Fruit fly (Drosophila melanogaster) whole organism, embryonic: Measurements from ENCODE around the gene CG3862.

Experiments
- Awh ChIP-seq: fragments of 200-800 bp; sonication (Bioruptor generic); IDR thresholded peaks from 2 replicates; pipeline ENCODE4, ENCODE4 v1.3.6; 2022; ENCODE audit warnings: missing biosample characterization, missing genetic modification characterization
- Bgb ChIP-seq: fragments of 200-800 bp; sonication (Bioruptor generic); IDR thresholded peaks from 2 replicates; pipeline ENCODE4 v1.3.6; 2022; ENCODE audit warnings: missing biosample characterization, missing genetic modification characterization; ENCODE audit not compliant: partially characterized antibody
- CG10147 ChIP-seq: fragments of 200-800 bp; sonication (Bioruptor generic); optimal IDR thresholded peaks from 2 replicates; lab custom pipeline; 2019; ENCODE audit warnings: missing biosample characterization, mild to moderate bottlenecking, missing genetic modification characterization, moderate library complexity
- CG1024 ChIP-seq: fragments of 200-800 bp; sonication (Bioruptor generic); IDR thresholded peaks from 2 replicates; pipeline ENCODE4 v1.3.6; 2022; ENCODE audit warnings: missing biosample characterization, missing genetic modification characterization
- CG11695 ChIP-seq: fragments of 200-800 bp; sonication (Bioruptor generic); IDR thresholded peaks from 3 replicates; pipeline ENCODE4 v1.3.6; 2022; ENCODE audit warnings: missing biosample characterization, missing genetic modification characterization
- CG15073 ChIP-seq: fragments of 200-800 bp; sonication (Bioruptor generic); optimal IDR thresholded peaks from 2 replicates; lab custom pipeline; 2016; ENCODE audit warnings: missing biosample characterization, missing genetic modification characterization
- CG1602 ChIP-seq: fragments of 200-800 bp; sonication (Bioruptor generic); optimal IDR thresholded peaks from 3 replicates; lab custom pipeline; 2016; ENCODE audit warnings: missing biosample characterization, missing genetic modification characterization
- CG1792 ChIP-seq: fragments of 200-800 bp; sonication (Bioruptor generic); optimal IDR thresholded peaks from 2 replicates; lab custom pipeline; 2016; ENCODE audit warnings: missing biosample characterization, missing genetic modification characterization
- CG32767 ChIP-seq: fragments of 200-800 bp; sonication (Bioruptor generic); IDR thresholded peaks from 2 replicates; pipeline ENCODE4 v1.3.6; 2022; ENCODE audit warnings: missing biosample characterization, missing genetic modification characterization
- CG33213 ChIP-seq: fragments of 200-800 bp; sonication (Bioruptor generic); optimal IDR thresholded peaks from 3 replicates; lab custom pipeline; 2016; ENCODE audit warnings: missing biosample characterization, missing genetic modification characterization
- CG6791 ChIP-seq: fragments of 200-800 bp; sonication (Bioruptor generic); IDR thresholded peaks from 3 replicates; pipeline ENCODE4 v1.3.6; 2022; ENCODE audit warnings: missing biosample characterization, missing genetic modification characterization; ENCODE audit not compliant: partially characterized antibody
- CG7987 ChIP-seq: fragments of 200-800 bp; sonication (Bioruptor generic); optimal IDR thresholded peaks from 2 replicates; lab custom pipeline; 2018; ENCODE audit warnings: missing biosample characterization, mild to moderate bottlenecking, missing genetic modification characterization, moderate library complexity
- CG8089 ChIP-seq: fragments of 200-800 bp; sonication (Bioruptor generic); optimal IDR thresholded peaks from 3 replicates; lab custom pipeline; 2016; ENCODE audit warnings: missing biosample characterization, missing genetic modification characterization
- CG8944 ChIP-seq: fragments of 200-800 bp; sonication (Bioruptor generic); optimal IDR thresholded peaks from 3 replicates; lab custom pipeline; 2016; ENCODE audit warnings: missing biosample characterization, missing genetic modification characterization
- CG9727 ChIP-seq: fragments of 200-800 bp; sonication (Bioruptor generic); optimal IDR thresholded peaks from 3 replicates; lab custom pipeline; 2017; ENCODE audit warnings: missing biosample characterization, mild to moderate bottlenecking, missing genetic modification characterization
- CrebB ChIP-seq: fragments of 200-800 bp; sonication (Bioruptor generic); optimal IDR thresholded peaks from 3 replicates; lab custom pipeline; 2018; ENCODE audit warnings: missing biosample characterization, mild to moderate bottlenecking, missing genetic modification characterization
- Drgx ChIP-seq: fragments of 200-800 bp; sonication (Bioruptor generic); IDR thresholded peaks from 2 replicates; pipeline ENCODE4 v1.3.6; 2022; ENCODE audit warnings: missing biosample characterization, missing genetic modification characterization
- HLH4C ChIP-seq: fragments of 200-800 bp; sonication (Bioruptor generic); IDR thresholded peaks from 3 replicates; pipeline ENCODE4 v1.3.6; 2022; ENCODE audit warnings: missing biosample characterization, missing genetic modification characterization; ENCODE audit not compliant: partially characterized antibody
- Hr51 ChIP-seq, 2 experiments: fragments of 200-800 bp; sonication (Bioruptor generic); optimal IDR thresholded peaks; 2 replicates in 1 of 2; 3 replicates in 1 of 2; lab custom pipeline; 2016 to 2018; ENCODE audit warnings: missing biosample characterization in 2 of 2, missing genetic modification characterization in 2 of 2, mild to moderate bottlenecking in 1 of 2, moderate library complexity in 1 of 2
- Jarid2 ChIP-seq: fragments of 200-800 bp; sonication (Bioruptor generic); optimal IDR thresholded peaks from 3 replicates; lab custom pipeline; 2017; ENCODE audit warnings: mild to moderate bottlenecking, missing biosample characterization, missing genetic modification reagents, missing genetic modification characterization
- Kr ChIP-seq: fragments of 200-800 bp; sonication (Bioruptor generic); optimal IDR thresholded peaks from 2 replicates; lab custom pipeline; 2017; ENCODE audit warnings: missing biosample characterization, mild to moderate bottlenecking, missing genetic modification characterization
- Mrtf ChIP-seq: fragments of 200-800 bp; sonication (Bioruptor generic); IDR thresholded peaks from 3 replicates; pipeline ENCODE4 v1.3.6; 2022; ENCODE audit warnings: missing biosample characterization, missing genetic modification characterization
- Nf-YB ChIP-seq: fragments of 200-800 bp; sonication (Bioruptor generic); optimal IDR thresholded peaks from 3 replicates; lab custom pipeline; 2019; ENCODE audit warnings: missing biosample characterization, mild to moderate bottlenecking, missing genetic modification characterization, moderate library complexity
- Rfx ChIP-seq: fragments of 200-800 bp; sonication (Bioruptor generic); IDR thresholded peaks from 2 replicates; pipeline ENCODE4 v1.3.6; 2022; ENCODE audit warnings: missing biosample characterization, missing genetic modification characterization
- Rx ChIP-seq: fragments of 200-800 bp; sonication (Bioruptor generic); IDR thresholded peaks from 2 replicates; pipeline ENCODE4 v1.3.6; 2022; ENCODE audit warnings: missing biosample characterization, missing genetic modification characterization
- Sin3A ChIP-seq: fragments of >200 bp; optimal IDR thresholded peaks from 2 replicates; lab custom pipeline; 2018
- Sox100B ChIP-seq: fragments of 200-800 bp; sonication (Bioruptor generic); optimal IDR thresholded peaks from 3 replicates; lab custom pipeline; 2018; ENCODE audit warnings: missing biosample characterization, mild to moderate bottlenecking, missing genetic modification characterization
- Sox102F ChIP-seq: fragments of 200-800 bp; sonication (Bioruptor generic); optimal IDR thresholded peaks from 2 replicates; lab custom pipeline; 2018; ENCODE audit warnings: missing biosample characterization, mild to moderate bottlenecking, missing genetic modification characterization, moderate library complexity
- Sry-β ChIP-seq: fragments of 200-800 bp; sonication (Bioruptor generic); optimal IDR thresholded peaks from 2 replicates; lab custom pipeline; 2018; ENCODE audit warnings: missing biosample characterization, mild to moderate bottlenecking, missing genetic modification characterization, moderate library complexity
- Ssrp ChIP-seq: fragments of 200-800 bp; sonication (Bioruptor generic); optimal IDR thresholded peaks from 2 replicates; lab custom pipeline; 2018; ENCODE audit warnings: missing biosample characterization, mild to moderate bottlenecking, missing genetic modification characterization, moderate library complexity
- bsh ChIP-seq, 2 experiments: fragments of 200-800 bp; sonication (Bioruptor generic); optimal IDR thresholded peaks; 2 replicates each; lab custom pipeline; 2017 to 2018; ENCODE audit warnings: mild to moderate bottlenecking in 2 of 2, missing biosample characterization in 2 of 2, missing genetic modification characterization in 2 of 2, moderate library complexity in 1 of 2
- corto ChIP-seq: fragments of 200-800 bp; sonication (Bioruptor generic); optimal IDR thresholded peaks from 2 replicates; lab custom pipeline; 2016; ENCODE audit warnings: missing biosample characterization, mild to moderate bottlenecking, missing genetic modification characterization, moderate library complexity
- crol ChIP-seq: fragments of 200-800 bp; sonication (Bioruptor generic); IDR thresholded peaks from 2 replicates; pipeline ENCODE4 v1.3.6; 2022; ENCODE audit warnings: missing biosample characterization, missing genetic modification characterization
- da ChIP-seq: fragments of 200-800 bp; sonication (Bioruptor generic); optimal IDR thresholded peaks from 2 replicates; lab custom pipeline; 2016; ENCODE audit warnings: missing biosample characterization, missing genetic modification characterization
- fd96Cb ChIP-seq: fragments of 200-800 bp; sonication (Bioruptor generic); optimal IDR thresholded peaks from 2 replicates; lab custom pipeline; 2018; ENCODE audit warnings: missing biosample characterization, mild to moderate bottlenecking, missing genetic modification characterization, moderate library complexity
- hbn ChIP-seq: fragments of 200-800 bp; sonication (Bioruptor generic); IDR thresholded peaks from 2 replicates; pipeline ENCODE4 v1.3.6; 2022; ENCODE audit warnings: missing biosample characterization, missing genetic modification characterization; ENCODE audit not compliant: partially characterized antibody
- her ChIP-seq: fragments of 200-800 bp; sonication (Bioruptor generic); optimal IDR thresholded peaks from 2 replicates; lab custom pipeline; 2016; ENCODE audit warnings: missing biosample characterization, missing genetic modification characterization
- jumu ChIP-seq: fragments of 200-800 bp; sonication (Bioruptor generic); optimal IDR thresholded peaks from 3 replicates; lab custom pipeline; 2016; ENCODE audit warnings: missing biosample characterization, missing genetic modification characterization
- nerfin-1 ChIP-seq: fragments of 200-800 bp; sonication (Bioruptor generic); optimal IDR thresholded peaks from 3 replicates; lab custom pipeline; 2019; ENCODE audit warnings: missing biosample characterization, mild to moderate bottlenecking, missing genetic modification characterization, moderate library complexity
- nerfin-2 ChIP-seq: fragments of 200-800 bp; sonication (Bioruptor generic); IDR thresholded peaks from 2 replicates; pipeline ENCODE4 v1.3.6; 2022; ENCODE audit warnings: missing biosample characterization, missing genetic modification characterization; ENCODE audit not compliant: partially characterized antibody
- pan ChIP-seq, 4 experiments: fragments of >200 bp in 3 of 4; fragments of 200-800 bp in 1 of 4; sonication (Bioruptor generic) in 1 of 4; optimal IDR thresholded peaks in 3 of 4; IDR thresholded peaks in 1 of 4; 2 replicates each; pipeline versions ENCODE4 v1.3.6 to Lab custom; 2017 to 2022; ENCODE audit warnings: missing biosample characterization in 2 of 4, missing genetic modification characterization in 2 of 4, mixed read lengths in 1 of 4
- scrt ChIP-seq: fragments of 200-800 bp; sonication (Bioruptor generic); optimal IDR thresholded peaks from 2 replicates; lab custom pipeline; 2018; ENCODE audit warnings: missing biosample characterization, mild to moderate bottlenecking, missing genetic modification characterization, moderate library complexity
- slbo ChIP-seq: fragments of 200-800 bp; sonication (Bioruptor generic); IDR thresholded peaks from 2 replicates; pipeline ENCODE4 v1.3.6; 2022; ENCODE audit warnings: missing biosample characterization, missing genetic modification characterization
- sr ChIP-seq: fragments of 200-800 bp; sonication (Bioruptor generic); IDR thresholded peaks from 3 replicates; pipeline ENCODE4 v1.3.6; 2022; ENCODE audit warnings: missing biosample characterization, missing genetic modification characterization
- tll ChIP-seq, 2 experiments: fragments of 200-800 bp in 1 of 2; fragments of >200 bp in 1 of 2; sonication (Bioruptor generic) in 1 of 2; optimal IDR thresholded peaks; 2 replicates each; lab custom pipeline; 2017 to 2019; ENCODE audit warnings: missing biosample characterization in 2 of 2, missing genetic modification characterization in 2 of 2, mild to moderate bottlenecking in 1 of 2, moderate library complexity in 1 of 2
- usp ChIP-seq: fragments of >200 bp; optimal IDR thresholded peaks from 2 replicates; lab custom pipeline; 2017; ENCODE audit warnings: missing biosample characterization, missing genetic modification characterization
- vvl ChIP-seq: fragments of 200-800 bp; sonication (Bioruptor generic); IDR thresholded peaks from 2 replicates; pipeline ENCODE4 v1.3.6; 2022; ENCODE audit warnings: missing biosample characterization, missing genetic modification characterization
- wek ChIP-seq: fragments of 200-800 bp; sonication (Bioruptor generic); optimal IDR thresholded peaks from 3 replicates; lab custom pipeline; 2018; ENCODE audit warnings: missing biosample characterization, mild to moderate bottlenecking, missing genetic modification characterization, moderate library complexity

CG3862 gene

dm6 chr2L:845341-846004 is 19.8 kb upstream of the CG3862 start (continued):
- TF ChIP-seq hbn (no peak), sr (GFP tag; lab: Robert Waterston, UW) (peak; percentile 100), nerfin-1 (tag; lab: Kevin White, UChicago) (peak; percentile 71), Awh (GFP tag; lab: Robert Waterston, UW) (peak; percentile 87), Rx (GFP tag; lab: Robert Waterston, UW) (peak; percentile 88), CG11695 (GFP tag; lab: Robert Waterston, UW) (peak; percentile 83), CG32767 (peak; percentile 83), Kr (GFP tag; lab: Kevin White, UChicago) (no peak), fd96Cb (tag; lab: Kevin White, UChicago) (peak; percentile 82), Mrtf (GFP tag; lab: Robert Waterston, UW) (peak; percentile 91), Sox102F (GFP tag; lab: Kevin White, UChicago) (peak; percentile 91), Nf-YB (GFP tag; lab: Kevin White, UChicago) (peak; percentile 73), vvl (GFP tag; lab: Robert Waterston, UW) (peak; percentile 95), CrebB (tag; lab: Kevin White, UChicago) (peak; percentile 82), Drgx (GFP tag; lab: Robert Waterston, UW) (peak; percentile 90), Sry-β (GFP tag; lab: Kevin White, UChicago) (no peak), CG1024 (GFP tag; lab: Robert Waterston, UW) (peak; percentile 78), CG10147 (GFP tag; lab: Kevin White, UChicago) (peak; percentile 83), CG8944 (GFP tag; lab: Kevin White, UChicago) (peak; percentile 84), Sox100B (GFP tag; lab: Kevin White, UChicago) (peak; percentile 73), her (GFP tag; lab: Kevin White, UChicago) (peak; percentile 87), CG33213 (peak; percentile 83), wek (GFP tag; lab: Kevin White, UChicago) (peak; percentile 78), jumu (GFP tag; lab: Kevin White, UChicago) (peak; percentile 91), Hr51 (GFP tag; optimal IDR thresholded peaks at IDR 0.05; lab: Kevin White, UChicago) (peak; percentile 79 to 90), HLH4C (GFP tag; lab: Robert Waterston, UW) (no peak), CG9727 (GFP tag; lab: Kevin White, UChicago) (peak; percentile 66), CG15073 (GFP tag; lab: Kevin White, UChicago) (peak; percentile 8), pan (optimal IDR thresholded peaks at IDR 0.05; lab: Kevin White, UChicago) (no peak), pan (GFP tag; optimal IDR thresholded peaks at IDR 0.05 in 1 of 2, IDR thresholded peaks at IDR 0.05 in 1 of 2) (peak in 1 of 2 experiments; percentile 92), Bgb (no peak), nerfin-2 (GFP tag; lab: Robert Waterston, UW) (no peak), CG1602 (GFP tag; lab: Kevin White, UChicago) (peak; percentile 75), CG6791 (no peak), scrt (GFP tag; lab: Kevin White, UChicago) (peak; percentile 83), da (GFP tag; lab: Kevin White, UChicago) (peak; percentile 62), CG7987 (peak; percentile 52), Jarid2 (GFP tag; lab: Kevin White, UChicago) (no peak), Ssrp (tag; lab: Kevin White, UChicago) (peak; percentile 80), CG1792 (GFP tag; lab: Kevin White, UChicago) (peak; percentile 87), corto (GFP tag; lab: Kevin White, UChicago) (no peak), tll (GFP tag; optimal IDR thresholded peaks at IDR 0.05; lab: Kevin White, UChicago) (no peak), usp (GFP tag; lab: Kevin White, UChicago) (no peak), bsh (GFP tag; optimal IDR thresholded peaks at IDR 0.05; lab: Kevin White, UChicago) (peak; percentile 67 to 87), Sin3A (lab: Kevin White, UChicago) (no peak), slbo (peak; percentile 94), CG8089 (GFP tag; lab: Kevin White, UChicago) (peak; percentile 83), Rfx (GFP tag; lab: Robert Waterston, UW) (peak; percentile 95), crol (GFP tag; lab: Robert Waterston, UW) (peak; percentile 87)
